Fruit fly (Drosophila melanogaster) whole organism, embryonic: ENCODE results near the gene Atac2.
A peak's percentile ranks its signal among the peaks of the same experiment; 100 is the strongest.

Source experiments
- Ada2b ChIP-seq: fragments of 200-800 bp; sonication (Bioruptor generic); IDR thresholded peaks from 2 replicates; pipeline ENCODE4 v1.3.6; 2022; ENCODE audit warnings: missing biosample characterization, missing genetic modification characterization
- Aef1 ChIP-seq: fragments of 200-800 bp; sonication (Bioruptor generic); IDR thresholded peaks from 3 replicates; pipeline ENCODE4 v1.3.6; 2022; ENCODE audit warnings: missing biosample characterization, missing genetic modification characterization
- CG10209 ChIP-seq: fragments of 200-800 bp; sonication (Bioruptor generic); optimal IDR thresholded peaks from 3 replicates; lab custom pipeline; 2017; ENCODE audit warnings: missing biosample characterization, mild to moderate bottlenecking, missing genetic modification characterization, missing genetic modification reagents
- CG10959 ChIP-seq: fragments of 200-800 bp; sonication (Bioruptor generic); IDR thresholded peaks from 2 replicates; pipeline ENCODE4 v1.3.6; 2022; ENCODE audit warnings: missing biosample characterization, missing genetic modification characterization
- CG10979 ChIP-seq: fragments of 200-800 bp; sonication (Bioruptor generic); optimal IDR thresholded peaks from 2 replicates; lab custom pipeline; 2018; ENCODE audit warnings: missing biosample characterization, mild to moderate bottlenecking, missing genetic modification characterization, moderate library complexity
- CG12942 ChIP-seq: fragments of 200-800 bp; sonication (Bioruptor generic); optimal IDR thresholded peaks from 3 replicates; lab custom pipeline; 2016; ENCODE audit warnings: missing biosample characterization, missing genetic modification characterization
- CG14667 ChIP-seq: fragments of 200-800 bp; sonication (Bioruptor generic); IDR thresholded peaks from 2 replicates; pipeline ENCODE4 v1.3.6; 2022; ENCODE audit warnings: missing biosample characterization, missing genetic modification characterization
- CG15011 ChIP-seq: fragments of 200-800 bp; sonication (Bioruptor generic); optimal IDR thresholded peaks from 3 replicates; lab custom pipeline; 2018; ENCODE audit warnings: missing biosample characterization, mild to moderate bottlenecking, missing genetic modification characterization
- CG15514 ChIP-seq: fragments of 200-800 bp; sonication (Bioruptor generic); optimal IDR thresholded peaks from 3 replicates; lab custom pipeline; 2017; ENCODE audit warnings: missing biosample characterization, missing genetic modification characterization, mild to moderate bottlenecking, moderate library complexity, missing genetic modification reagents
- CG17568 ChIP-seq: fragments of 200-800 bp; sonication (Bioruptor generic); optimal IDR thresholded peaks from 2 replicates; lab custom pipeline; 2018; ENCODE audit warnings: missing biosample characterization, mild to moderate bottlenecking, missing genetic modification characterization, moderate library complexity
- CG32532 ChIP-seq: fragments of 200-800 bp; sonication (Bioruptor generic); IDR thresholded peaks from 2 replicates; pipeline ENCODE4 v1.3.6; 2022; ENCODE audit warnings: missing biosample characterization, missing genetic modification characterization
- CG34376 ChIP-seq: fragments of 200-800 bp; sonication (Bioruptor generic); optimal IDR thresholded peaks from 2 replicates; lab custom pipeline; 2018; ENCODE audit warnings: missing biosample characterization, mild to moderate bottlenecking, missing genetic modification characterization
- CG3995 ChIP-seq: fragments of 200-800 bp; sonication (Bioruptor generic); optimal IDR thresholded peaks from 3 replicates; lab custom pipeline; 2016; ENCODE audit warnings: missing biosample characterization, missing genetic modification characterization
- CG5953 ChIP-seq: fragments of 200-800 bp; sonication (Bioruptor generic); IDR thresholded peaks from 2 replicates; pipeline ENCODE4 v1.3.6; 2022; ENCODE audit warnings: missing biosample characterization, missing genetic modification characterization
- CG6654 ChIP-seq: fragments of 200-800 bp; sonication (Bioruptor generic); optimal IDR thresholded peaks from 2 replicates; lab custom pipeline; 2017; ENCODE audit warnings: missing biosample characterization, mild to moderate bottlenecking, missing genetic modification characterization
- CG6689 ChIP-seq: fragments of 200-800 bp; sonication (Bioruptor generic); IDR thresholded peaks from 2 replicates; pipeline ENCODE4 v1.3.6; 2022; ENCODE audit warnings: missing biosample characterization, missing genetic modification characterization
- CG6854 ChIP-seq: fragments of 200-800 bp; sonication (Bioruptor generic); optimal IDR thresholded peaks from 3 replicates; lab custom pipeline; 2017; ENCODE audit warnings: missing biosample characterization, mild to moderate bottlenecking, missing genetic modification characterization
- CG7357 ChIP-seq: fragments of 200-800 bp; sonication (Bioruptor generic); IDR thresholded peaks from 3 replicates; pipeline ENCODE4 v1.3.6; 2022; ENCODE audit warnings: missing biosample characterization, missing genetic modification characterization
- D ChIP-seq, 2 experiments: fragments of 200-800 bp in 1 of 2; fragments of >200 bp in 1 of 2; sonication (Bioruptor generic) in 1 of 2; optimal IDR thresholded peaks; 2 replicates in 1 of 2; 3 replicates in 1 of 2; lab custom pipeline; 2017; ENCODE audit warnings: mild to moderate bottlenecking in 1 of 2, missing biosample characterization in 1 of 2, missing genetic modification characterization in 1 of 2, missing genetic modification reagents in 1 of 2
- Doc2 ChIP-seq: fragments of 200-800 bp; sonication (Bioruptor generic); IDR thresholded peaks from 2 replicates; pipeline ENCODE4 v1.3.6; 2022; ENCODE audit warnings: missing biosample characterization, missing genetic modification characterization
- HHEX ChIP-seq: fragments of 200-800 bp; sonication (Bioruptor generic); optimal IDR thresholded peaks from 3 replicates; lab custom pipeline; 2017; ENCODE audit warnings: missing biosample characterization, mild to moderate bottlenecking, missing genetic modification characterization, missing genetic modification reagents
- HLH4C ChIP-seq: fragments of 200-800 bp; sonication (Bioruptor generic); IDR thresholded peaks from 3 replicates; pipeline ENCODE4 v1.3.6; 2022; ENCODE audit warnings: missing biosample characterization, missing genetic modification characterization; ENCODE audit not compliant: partially characterized antibody
- HLH54F ChIP-seq: fragments of 200-800 bp; sonication (Bioruptor generic); optimal IDR thresholded peaks from 3 replicates; lab custom pipeline; 2016; ENCODE audit warnings: missing biosample characterization, missing genetic modification characterization
- HmgZ ChIP-seq: fragments of 200-800 bp; sonication (Bioruptor generic); optimal IDR thresholded peaks from 2 replicates; lab custom pipeline; 2018; ENCODE audit warnings: missing biosample characterization, mild to moderate bottlenecking, missing genetic modification characterization
- MESR4 ChIP-seq: fragments of 200-800 bp; sonication (Bioruptor generic); optimal IDR thresholded peaks from 2 replicates; lab custom pipeline; 2018; ENCODE audit warnings: missing biosample characterization, mild to moderate bottlenecking, missing genetic modification characterization, moderate library complexity
- NFAT ChIP-seq: fragments of 200-800 bp; sonication (Bioruptor generic); IDR thresholded peaks from 2 replicates; pipeline ENCODE4 v1.3.6; 2022; ENCODE audit warnings: missing biosample characterization, missing genetic modification characterization
- Nf-YB ChIP-seq: fragments of 200-800 bp; sonication (Bioruptor generic); optimal IDR thresholded peaks from 3 replicates; lab custom pipeline; 2019; ENCODE audit warnings: missing biosample characterization, mild to moderate bottlenecking, missing genetic modification characterization, moderate library complexity
- NfI ChIP-seq: fragments of 200-800 bp; sonication (Bioruptor generic); optimal IDR thresholded peaks from 3 replicates; lab custom pipeline; 2018; ENCODE audit warnings: missing biosample characterization, mild to moderate bottlenecking, missing genetic modification characterization, moderate library complexity
- Optix ChIP-seq: fragments of 200-800 bp; sonication (Bioruptor generic); IDR thresholded peaks from 3 replicates; pipeline ENCODE4 v1.3.6; 2022; ENCODE audit warnings: missing biosample characterization, missing genetic modification characterization
- Sin3A ChIP-seq: fragments of >200 bp; optimal IDR thresholded peaks from 2 replicates; lab custom pipeline; 2018
- Sox100B ChIP-seq: fragments of 200-800 bp; sonication (Bioruptor generic); optimal IDR thresholded peaks from 3 replicates; lab custom pipeline; 2018; ENCODE audit warnings: missing biosample characterization, mild to moderate bottlenecking, missing genetic modification characterization
- Usf ChIP-seq: fragments of 200-800 bp; sonication (Bioruptor generic); optimal IDR thresholded peaks from 2 replicates; lab custom pipeline; 2017; ENCODE audit warnings: missing genotype, missing biosample characterization, missing genetic modification characterization
- btn ChIP-seq: fragments of 200-800 bp; sonication (Bioruptor generic); optimal IDR thresholded peaks from 2 replicates; lab custom pipeline; 2016; ENCODE audit warnings: missing biosample characterization, missing genetic modification characterization
- cad ChIP-seq: fragments of >200 bp; optimal IDR thresholded peaks from 2 replicates; lab custom pipeline; 2017; ENCODE audit warnings: missing biosample characterization, missing genetic modification characterization
- danr ChIP-seq: fragments of 200-800 bp; sonication (Bioruptor generic); IDR thresholded peaks from 2 replicates; pipeline ENCODE4 v1.3.6; 2022; ENCODE audit warnings: missing biosample characterization, missing genetic modification characterization
- dati ChIP-seq: fragments of 200-800 bp; sonication (Bioruptor generic); IDR thresholded peaks from 2 replicates; pipeline ENCODE4 v1.3.6; 2022; ENCODE audit warnings: missing biosample characterization, missing genetic modification characterization
- dmrt11E ChIP-seq: fragments of 200-800 bp; sonication (Bioruptor generic); optimal IDR thresholded peaks from 3 replicates; lab custom pipeline; 2018; ENCODE audit warnings: missing biosample characterization, mild to moderate bottlenecking, missing genetic modification characterization, moderate library complexity
- dysf ChIP-seq: fragments of 200-800 bp; sonication (Bioruptor generic); IDR thresholded peaks from 3 replicates; pipeline ENCODE4 v1.3.6; 2022; ENCODE audit warnings: missing biosample characterization, missing genetic modification characterization
- exex ChIP-seq: fragments of 200-800 bp; sonication (Bioruptor generic); optimal IDR thresholded peaks from 4 replicates; lab custom pipeline; 2018; ENCODE audit warnings: missing biosample characterization, mild to moderate bottlenecking, missing genetic modification characterization, moderate library complexity
- fd64A ChIP-seq: fragments of 200-800 bp; sonication (Bioruptor generic); optimal IDR thresholded peaks from 3 replicates; lab custom pipeline; 2018; ENCODE audit warnings: missing biosample characterization, mild to moderate bottlenecking, missing genetic modification characterization
- lab ChIP-seq: fragments of 200-800 bp; sonication (Bioruptor generic); optimal IDR thresholded peaks from 3 replicates; lab custom pipeline; 2017; ENCODE audit warnings: missing biosample characterization, missing genetic modification characterization, mild to moderate bottlenecking, moderate library complexity, missing genetic modification reagents
- lilli ChIP-seq: fragments of 200-800 bp; sonication (Bioruptor generic); optimal IDR thresholded peaks from 3 replicates; lab custom pipeline; 2016; ENCODE audit warnings: missing biosample characterization, missing genetic modification characterization
- pb ChIP-seq: fragments of 200-800 bp; sonication (Bioruptor generic); optimal IDR thresholded peaks from 3 replicates; lab custom pipeline; 2016; ENCODE audit warnings: missing biosample characterization, missing genetic modification characterization
- pita ChIP-seq: fragments of 200-800 bp; sonication (Bioruptor generic); optimal IDR thresholded peaks from 2 replicates; lab custom pipeline; 2017; ENCODE audit warnings: missing biosample characterization, mild to moderate bottlenecking, missing genetic modification characterization
- sens ChIP-seq: fragments of 200-800 bp; sonication (Bioruptor generic); peaks from one replicate; lab custom pipeline; 2016; ENCODE audit warnings: missing biosample characterization, missing genetic modification characterization
- shn ChIP-seq: fragments of 200-800 bp; sonication (Bioruptor generic); optimal IDR thresholded peaks from 3 replicates; lab custom pipeline; 2016; ENCODE audit warnings: missing biosample characterization, missing genetic modification characterization
- sisA ChIP-seq: fragments of 200-800 bp; sonication (Bioruptor generic); IDR thresholded peaks from 2 replicates; pipeline ENCODE4 v1.3.6; 2022; ENCODE audit warnings: missing biosample characterization, missing genetic modification characterization
- so ChIP-seq: fragments of 200-800 bp; sonication (Bioruptor generic); IDR thresholded peaks from 3 replicates; pipeline ENCODE4 v1.3.6; 2022; ENCODE audit warnings: missing biosample characterization, missing genetic modification characterization
- sob ChIP-seq: fragments of 200-800 bp; sonication (Bioruptor generic); IDR thresholded peaks from 2 replicates; pipeline ENCODE4 v1.3.6; 2022; ENCODE audit warnings: missing biosample characterization, missing genetic modification characterization
- trh ChIP-seq: fragments of 200-800 bp; sonication (Bioruptor generic); optimal IDR thresholded peaks from 2 replicates; lab custom pipeline; 2016; ENCODE audit warnings: missing biosample characterization, missing genetic modification characterization
- ttk ChIP-seq: fragments of 200-800 bp; sonication (Bioruptor generic); IDR thresholded peaks from 2 replicates; pipeline ENCODE4 v2.1.2; 2022; ENCODE audit warnings: missing biosample characterization, missing genetic modification characterization
- unpg ChIP-seq: fragments of 200-800 bp; sonication (Bioruptor generic); optimal IDR thresholded peaks from 3 replicates; lab custom pipeline; 2018; ENCODE audit warnings: missing biosample characterization, mild to moderate bottlenecking, missing genetic modification characterization, moderate library complexity
- zfh1 ChIP-seq: fragments of 200-800 bp; sonication (Bioruptor generic); IDR thresholded peaks from 3 replicates; pipeline ENCODE4 v1.3.6; 2022; ENCODE audit warnings: missing biosample characterization, missing genetic modification characterization

Atac2 gene

DNA sequence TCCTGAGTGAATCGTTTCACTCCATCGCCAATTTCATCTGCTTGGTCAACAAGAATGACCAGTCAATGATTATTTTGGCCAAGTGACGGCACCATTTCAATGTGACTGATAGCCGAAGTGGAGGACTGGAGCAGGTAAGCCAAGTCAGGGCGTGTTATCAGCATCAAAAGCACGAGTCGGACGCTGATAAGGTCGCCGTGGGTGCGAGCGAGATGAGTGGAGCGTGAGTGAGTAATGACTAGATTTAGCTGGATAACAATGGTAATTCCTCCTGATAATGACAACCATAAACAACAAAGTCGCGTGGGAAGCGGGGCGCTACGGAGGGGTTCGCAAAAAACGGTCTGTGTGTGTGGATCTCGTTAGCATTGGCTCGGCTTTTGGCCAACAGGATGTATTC, 51.0 kb downstream of the Atac2 start (continued):
- TF ChIP-seq sens (GFP tag; lab: Kevin White, UChicago) (peak; percentile 6), CG10959 (no peak), CG10209 (GFP tag; lab: Kevin White, UChicago) (no peak), CG6854 (GFP tag; lab: Kevin White, UChicago) (no peak), CG15011 (GFP tag; lab: Kevin White, UChicago) (no peak), danr (GFP tag; lab: Robert Waterston, UW) (no peak), fd64A (GFP tag; lab: Kevin White, UChicago) (no peak), CG32532 (GFP tag; lab: Robert Waterston, UW) (0 out of 2 replicates have a peak, but pooled peaks have one; percentile 9), dysf (GFP tag; lab: Robert Waterston, UW) (no peak), Usf (GFP tag; lab: Kevin White, UChicago) (no peak), Aef1 (GFP tag; lab: Robert Waterston, UW) (no peak), sob (GFP tag; lab: Robert Waterston, UW) (no peak), HLH54F (GFP tag; lab: Kevin White, UChicago) (no peak), HLH4C (GFP tag; lab: Robert Waterston, UW) (no peak), unpg (GFP tag; lab: Kevin White, UChicago) (no peak), zfh1 (GFP tag; lab: Robert Waterston, UW) (no peak), Optix (GFP tag; lab: Robert Waterston, UW) (no peak), lilli (no peak), so (GFP tag; lab: Robert Waterston, UW) (no peak), CG15514 (GFP tag; lab: Kevin White, UChicago) (no peak), CG6689 (GFP tag; lab: Robert Waterston, UW) (no peak), HmgZ (tag; lab: Kevin White, UChicago) (peak; percentile 17), HHEX (no peak), dmrt11E (no peak), ttk (GFP tag; lab: Robert Waterston, UW) (no peak), CG7357 (GFP tag; lab: Robert Waterston, UW) (no peak), pb (GFP tag; lab: Kevin White, UChicago) (no peak), pita (no peak), CG5953 (GFP tag; lab: Robert Waterston, UW) (no peak), D (optimal IDR thresholded peaks at IDR 0.05; lab: Kevin White, UChicago) (no peak), D (GFP tag; optimal IDR thresholded peaks at IDR 0.05; lab: Kevin White, UChicago) (no peak), NFAT (GFP tag; lab: Robert Waterston, UW) (no peak), Doc2 (GFP tag; lab: Robert Waterston, UW) (no peak), MESR4 (no peak), NfI (GFP tag; lab: Kevin White, UChicago) (no peak), sisA (GFP tag; lab: Robert Waterston, UW) (no peak), btn (GFP tag; lab: Kevin White, UChicago) (no peak), CG10979 (tag; lab: Kevin White, UChicago) (no peak), shn (peak; percentile 7), CG34376 (GFP tag; lab: Kevin White, UChicago) (peak; percentile 28), trh (GFP tag; lab: Kevin White, UChicago) (no peak), CG12942 (GFP tag; lab: Kevin White, UChicago) (no peak), Sin3A (lab: Kevin White, UChicago) (no peak), cad (no peak), Ada2b (GFP tag; lab: Robert Waterston, UW) (no peak), lab (GFP tag; lab: Kevin White, UChicago) (peak; percentile 61), CG6654 (no peak), exex (tag; lab: Kevin White, UChicago) (peak; percentile 76), dati (GFP tag; lab: Robert Waterston, UW) (no peak), Sox100B (GFP tag; lab: Kevin White, UChicago) (no peak), CG3995 (GFP tag; lab: Kevin White, UChicago) (no peak), CG14667 (GFP tag; lab: Robert Waterston, UW) (no peak), Nf-YB (GFP tag; lab: Kevin White, UChicago) (no peak), CG17568 (GFP tag; lab: Kevin White, UChicago) (no peak)
